Fruit fly (Drosophila melanogaster) whole organism, prepupa: ENCODE results near the gene CG15824.
A peak's percentile ranks its signal among the peaks of the same experiment; 100 is the strongest.

ENCODE experiments used
- Blimp-1 ChIP-seq: fragments of 200-800 bp; sonication (Bioruptor generic); optimal IDR thresholded peaks from 3 replicates; lab custom pipeline; 2017; ENCODE audit warnings: missing biosample characterization, missing genetic modification characterization, mild to moderate bottlenecking, moderate library complexity, missing genetic modification reagents
- CG10631 ChIP-seq: fragments of 200-800 bp; sonication (Bioruptor generic); optimal IDR thresholded peaks from 2 replicates; lab custom pipeline; 2016; ENCODE audit warnings: missing biosample characterization, missing genetic modification characterization
- CG10669 ChIP-seq: fragments of 200-800 bp; sonication (Bioruptor generic); optimal IDR thresholded peaks from 3 replicates; lab custom pipeline; 2018; ENCODE audit warnings: missing biosample characterization, mild to moderate bottlenecking, missing genetic modification characterization, moderate library complexity
- CG11294 ChIP-seq: fragments of 200-800 bp; sonication (Bioruptor generic); IDR thresholded peaks from 2 replicates; pipeline ENCODE4 v1.3.6; 2022; ENCODE audit warnings: missing biosample characterization, missing genetic modification characterization
- CG11762 ChIP-seq: fragments of 200-800 bp; sonication (Bioruptor generic); optimal IDR thresholded peaks from 3 replicates; lab custom pipeline; 2016; ENCODE audit warnings: missing biosample characterization, missing genetic modification characterization; ENCODE audit not compliant: insufficient read depth
- CG11902 ChIP-seq: fragments of 200-800 bp; sonication (Bioruptor generic); optimal IDR thresholded peaks from 3 replicates; lab custom pipeline; 2016; ENCODE audit warnings: missing biosample characterization, missing genetic modification characterization
- CG15336 ChIP-seq: fragments of 200-800 bp; sonication (Bioruptor generic); IDR thresholded peaks from 2 replicates; pipeline ENCODE4 v1.3.6; 2022; ENCODE audit warnings: missing biosample characterization, missing genetic modification characterization
- CG1621 ChIP-seq: fragments of 200-800 bp; sonication (Bioruptor generic); optimal IDR thresholded peaks from 3 replicates; lab custom pipeline; 2018; ENCODE audit warnings: missing biosample characterization, mild to moderate bottlenecking, missing genetic modification characterization
- CG16779 ChIP-seq: fragments of 200-800 bp; sonication (Bioruptor generic); optimal IDR thresholded peaks from 3 replicates; lab custom pipeline; 2017; ENCODE audit warnings: missing biosample characterization, mild to moderate bottlenecking, missing genetic modification characterization
- CG3032 ChIP-seq: fragments of 200-800 bp; optimal IDR thresholded peaks from 2 replicates; lab custom pipeline; 2019; ENCODE audit warnings: missing biosample characterization, mild to moderate bottlenecking, missing genetic modification characterization, moderate library complexity
- CG31627 ChIP-seq: fragments of 200-800 bp; sonication (Bioruptor generic); optimal IDR thresholded peaks from 3 replicates; lab custom pipeline; 2016; ENCODE audit warnings: missing biosample characterization, missing genetic modification characterization
- CG32006 ChIP-seq: fragments of 200-800 bp; sonication (Bioruptor generic); optimal IDR thresholded peaks from 3 replicates; lab custom pipeline; 2017; ENCODE audit warnings: missing biosample characterization, mild to moderate bottlenecking, missing genetic modification characterization
- CG4318 ChIP-seq: fragments of 200-800 bp; sonication (Bioruptor generic); optimal IDR thresholded peaks from 3 replicates; lab custom pipeline; 2017; ENCODE audit warnings: missing biosample characterization, mild to moderate bottlenecking, missing genetic modification characterization
- CG6276 ChIP-seq: fragments of 200-800 bp; sonication (Bioruptor generic); optimal IDR thresholded peaks from 2 replicates; lab custom pipeline; 2017; ENCODE audit warnings: missing biosample characterization, mild to moderate bottlenecking, missing genetic modification characterization
- CG6792 ChIP-seq: fragments of 200-800 bp; sonication (Bioruptor generic); optimal IDR thresholded peaks from 3 replicates; lab custom pipeline; 2016; ENCODE audit warnings: missing biosample characterization, missing genetic modification characterization
- CG6808 ChIP-seq: fragments of 200-800 bp; sonication (Bioruptor generic); optimal IDR thresholded peaks from 3 replicates; lab custom pipeline; 2017; ENCODE audit warnings: missing biosample characterization, missing genetic modification characterization, mild to moderate bottlenecking, moderate library complexity, missing genetic modification reagents
- CG7368 ChIP-seq: fragments of 200-800 bp; sonication (Bioruptor generic); optimal IDR thresholded peaks from 3 replicates; lab custom pipeline; 2016; ENCODE audit warnings: missing biosample characterization, missing genetic modification characterization
- CG8119 ChIP-seq: fragments of 200-800 bp; sonication (Bioruptor generic); IDR thresholded peaks from 3 replicates; pipeline ENCODE4 v1.3.6; 2022; ENCODE audit warnings: missing biosample characterization, missing genetic modification characterization
- CG8319 ChIP-seq: fragments of 200-800 bp; sonication (Bioruptor generic); optimal IDR thresholded peaks from 3 replicates; lab custom pipeline; 2016; ENCODE audit warnings: missing biosample characterization, missing genetic modification characterization
- CG8632 ChIP-seq: fragments of 200-800 bp; sonication (Bioruptor generic); optimal IDR thresholded peaks from 3 replicates; lab custom pipeline; 2016; ENCODE audit warnings: missing biosample characterization, missing genetic modification characterization
- CG9139 ChIP-seq: fragments of 200-800 bp; sonication (Bioruptor generic); optimal IDR thresholded peaks from 3 replicates; lab custom pipeline; 2017; ENCODE audit warnings: missing biosample characterization, mild to moderate bottlenecking, missing genetic modification characterization
- Eip75B ChIP-seq: fragments of 200-800 bp; sonication (Bioruptor generic); optimal IDR thresholded peaks from 3 replicates; lab custom pipeline; 2016; ENCODE audit warnings: missing biosample characterization, missing genetic modification characterization
- Eip78C ChIP-seq: fragments of 200-800 bp; sonication (Bioruptor generic); peaks from one replicate; lab custom pipeline; 2016; ENCODE audit warnings: missing biosample characterization, missing genetic modification characterization
- Eip93F ChIP-seq: fragments of 200-800 bp; sonication (Bioruptor generic); optimal IDR thresholded peaks from 2 replicates; lab custom pipeline; 2016; ENCODE audit warnings: missing biosample characterization, mild to moderate bottlenecking, missing genetic modification characterization
- Ets21C ChIP-seq: fragments of 200-800 bp; sonication (Bioruptor generic); optimal IDR thresholded peaks from 3 replicates; lab custom pipeline; 2016; ENCODE audit warnings: missing biosample characterization, missing genetic modification characterization
- Ets96B ChIP-seq: fragments of 200-800 bp; optimal IDR thresholded peaks from 2 replicates; lab custom pipeline; 2019; ENCODE audit warnings: missing biosample characterization, mild to moderate bottlenecking, missing genetic modification characterization, moderate library complexity
- Hr38 ChIP-seq: sonication (Bioruptor generic); optimal IDR thresholded peaks from 2 replicates; lab custom pipeline; 2016; ENCODE audit warnings: missing biosample characterization, missing genetic modification characterization
- Hr4 ChIP-seq: fragments of 200-800 bp; sonication (Bioruptor generic); optimal IDR thresholded peaks from 3 replicates; lab custom pipeline; 2016; ENCODE audit warnings: missing biosample characterization, missing genetic modification characterization
- Met ChIP-seq: fragments of 200-800 bp; sonication (Bioruptor generic); optimal IDR thresholded peaks from 3 replicates; lab custom pipeline; 2016; ENCODE audit warnings: missing biosample characterization, missing genetic modification characterization
- OdsH ChIP-seq: fragments of 200-800 bp; sonication (Bioruptor generic); optimal IDR thresholded peaks from 3 replicates; lab custom pipeline; 2016; ENCODE audit warnings: missing biosample characterization, missing genetic modification characterization
- Smox ChIP-seq: fragments of 200-800 bp; sonication (Bioruptor generic); optimal IDR thresholded peaks from 3 replicates; lab custom pipeline; 2016; ENCODE audit warnings: missing biosample characterization, missing genetic modification characterization
- Sox102F ChIP-seq: fragments of 200-800 bp; sonication (Bioruptor generic); optimal IDR thresholded peaks from 2 replicates; lab custom pipeline; 2016; ENCODE audit warnings: missing biosample characterization, mild to moderate bottlenecking, missing genetic modification characterization
- Sox14 ChIP-seq: fragments of 200-800 bp; sonication (Bioruptor generic); optimal IDR thresholded peaks from 3 replicates; lab custom pipeline; 2016; ENCODE audit warnings: missing biosample characterization, missing genetic modification characterization
- Sox15 ChIP-seq: fragments of 200-800 bp; sonication (Bioruptor generic); optimal IDR thresholded peaks from 3 replicates; lab custom pipeline; 2016; ENCODE audit warnings: missing biosample characterization, missing genetic modification characterization
- acj6 ChIP-seq: fragments of 200-800 bp; sonication (Bioruptor generic); optimal IDR thresholded peaks from 3 replicates; lab custom pipeline; 2016; ENCODE audit warnings: missing biosample characterization, missing genetic modification characterization
- cyc ChIP-seq: fragments of 200-800 bp; sonication (Bioruptor generic); optimal IDR thresholded peaks from 3 replicates; lab custom pipeline; 2016; ENCODE audit warnings: missing biosample characterization, missing genetic modification characterization
- dac ChIP-seq: fragments of 200-800 bp; sonication (Bioruptor generic); optimal IDR thresholded peaks from 2 replicates; lab custom pipeline; 2017; ENCODE audit warnings: missing biosample characterization, mild to moderate bottlenecking, missing genetic modification characterization
- dsx ChIP-seq: fragments of 200-800 bp; optimal IDR thresholded peaks from 3 replicates; lab custom pipeline; 2019; ENCODE audit warnings: missing biosample characterization, mild to moderate bottlenecking, missing genetic modification characterization, moderate library complexity; ENCODE audit not compliant: poor library complexity, severe bottlenecking
- eg ChIP-seq: fragments of 200-800 bp; sonication (Bioruptor generic); IDR thresholded peaks from 3 replicates; pipeline ENCODE4 v1.3.6; 2022; ENCODE audit warnings: missing biosample characterization, missing genetic modification characterization
- esn ChIP-seq: fragments of 200-800 bp; sonication (Bioruptor generic); optimal IDR thresholded peaks from 2 replicates; lab custom pipeline; 2016; ENCODE audit warnings: missing biosample characterization, mild to moderate bottlenecking, missing genetic modification characterization, moderate library complexity
- fd59A ChIP-seq: fragments of 200-800 bp; sonication (Bioruptor generic); optimal IDR thresholded peaks from 2 replicates; lab custom pipeline; 2017; ENCODE audit warnings: missing biosample characterization, mild to moderate bottlenecking, missing genetic modification characterization, missing genetic modification reagents
- fd85E ChIP-seq: fragments of 200-800 bp; sonication (Bioruptor generic); optimal IDR thresholded peaks from 3 replicates; lab custom pipeline; 2016; ENCODE audit warnings: missing biosample characterization, missing genetic modification characterization
- fkh ChIP-seq: fragments of 200-800 bp; sonication (Bioruptor generic); optimal IDR thresholded peaks from 3 replicates; lab custom pipeline; 2017; ENCODE audit warnings: missing biosample characterization, mild to moderate bottlenecking, missing genetic modification characterization, moderate library complexity
- lz ChIP-seq: fragments of 200-800 bp; sonication (Bioruptor generic); optimal IDR thresholded peaks from 3 replicates; lab custom pipeline; 2016; ENCODE audit warnings: missing biosample characterization, missing genetic modification characterization
- salr ChIP-seq, 2 experiments: fragments of 200-800 bp; sonication (Bioruptor generic); optimal IDR thresholded peaks; 3 replicates each; lab custom pipeline; 2016 to 2018; ENCODE audit warnings: missing biosample characterization in 2 of 2, missing genetic modification characterization in 2 of 2, mild to moderate bottlenecking in 1 of 2
- spab ChIP-seq: fragments of 200-800 bp; sonication (Bioruptor generic); optimal IDR thresholded peaks from 2 replicates; lab custom pipeline; 2017; ENCODE audit warnings: missing biosample characterization, mild to moderate bottlenecking, missing genetic modification characterization, missing genetic modification reagents
- topi ChIP-seq: fragments of 200-800 bp; sonication (Bioruptor generic); optimal IDR thresholded peaks from 3 replicates; lab custom pipeline; 2016; ENCODE audit warnings: missing biosample characterization, missing genetic modification characterization

Gene CG15824

dm6 chr2L:847189-847987 is 37.6 kb downstream of the CG15824 start (continued):
- TF ChIP-seq spab (GFP tag; lab: Kevin White, UChicago) (peak; percentile 24), CG7368 (no peak), CG11762 (GFP tag; lab: Kevin White, UChicago) (peak; percentile 13), Eip93F (peak; percentile 4), OdsH (peak; percentile 68), acj6 (GFP tag; lab: Kevin White, UChicago) (peak; percentile 69), fkh (no peak), CG8319 (GFP tag; lab: Kevin White, UChicago) (peak; percentile 27), Eip78C (peak; percentile 88), Sox102F (GFP tag; lab: Kevin White, UChicago) (peak; percentile 14), CG9139 (GFP tag; lab: Kevin White, UChicago) (no peak), fd59A (peak; percentile 15), topi (GFP tag; lab: Kevin White, UChicago) (peak; percentile 53), Hr4 (GFP tag; lab: Kevin White, UChicago) (peak; percentile 29), lz (GFP tag; lab: Kevin White, UChicago) (peak; percentile 46), Eip75B (GFP tag; lab: Kevin White, UChicago) (peak; percentile 41), Met (GFP tag; lab: Kevin White, UChicago) (peak; percentile 36), CG10631 (GFP tag; lab: Kevin White, UChicago) (peak; percentile 50), CG15336 (GFP tag; lab: Robert Waterston, UW) (peak; percentile 67), Ets21C (GFP tag; lab: Kevin White, UChicago) (peak; percentile 18), Blimp-1 (GFP tag; lab: Kevin White, UChicago) (no peak), CG6276 (peak; percentile 71), Sox15 (GFP tag; lab: Kevin White, UChicago) (peak; percentile 37), Smox (GFP tag; lab: Kevin White, UChicago) (peak; percentile 44), CG11902 (no peak), salr (GFP tag; optimal IDR thresholded peaks at IDR 0.05; lab: Kevin White, UChicago) (peak in 1 of 2 experiments; percentile 81), dsx (GFP tag; lab: Kevin White, UChicago) (no peak), CG16779 (tag; lab: Kevin White, UChicago) (no peak), CG4318 (GFP tag; lab: Kevin White, UChicago) (peak; percentile 69), CG3032 (tag; lab: Kevin White, UChicago) (peak; percentile 37), esn (GFP tag; lab: Kevin White, UChicago) (peak; percentile 63), CG11294 (no peak), Sox14 (GFP tag; lab: Kevin White, UChicago) (peak; percentile 27), CG8119 (peak; percentile 66), CG6808 (GFP tag; lab: Kevin White, UChicago) (peak; percentile 52), CG6792 (peak; percentile 4)

dm6 chr2L:846167-846868 is 38.6 kb downstream of the CG15824 start:
- TF ChIP-seq eg (peak; percentile 73), CG3032 (tag; lab: Kevin White, UChicago) (peak; percentile 17), Eip75B (GFP tag; lab: Kevin White, UChicago) (peak; percentile 30), fd59A (peak; percentile 1), CG8319 (GFP tag; lab: Kevin White, UChicago) (peak; percentile 28), Hr4 (GFP tag; lab: Kevin White, UChicago) (peak; percentile 90), fd85E (GFP tag; lab: Kevin White, UChicago) (no peak), Sox102F (GFP tag; lab: Kevin White, UChicago) (peak; percentile 66), Hr38 (GFP tag; lab: Kevin White, UChicago) (no peak), CG32006 (GFP tag; lab: Kevin White, UChicago) (peak; percentile 86), cyc (GFP tag; lab: Kevin White, UChicago) (peak; percentile 61), dac (GFP tag; lab: Kevin White, UChicago) (peak; percentile 70), CG8632 (GFP tag; lab: Kevin White, UChicago) (peak; percentile 13), CG6808 (GFP tag; lab: Kevin White, UChicago) (no peak), CG16779 (tag; lab: Kevin White, UChicago) (peak; percentile 48), Ets96B (tag; lab: Kevin White, UChicago) (no peak), CG1621 (tag; lab: Kevin White, UChicago) (peak; percentile 14), CG11902 (peak; percentile 6), OdsH (peak; percentile 67), topi (GFP tag; lab: Kevin White, UChicago) (peak; percentile 61), CG31627 (peak; percentile 69), CG10669 (GFP tag; lab: Kevin White, UChicago) (peak; percentile 24)
